Worm (Caenorhabditis elegans) whole organism, L4 larva: ENCODE data around the gene F09E5.8.

Experiments
- D1046.2 ChIP-seq: fragments of 200-800 bp; sonication (Bioruptor generic); IDR thresholded peaks from 2 replicates; pipeline ENCODE4 v1.3.6; 2022; ENCODE audit warnings: missing genetic modification characterization, missing compliant biosample characterization
- Y105C5A.15 ChIP-seq: fragments of 200-800 bp; sonication (Bioruptor generic); IDR thresholded peaks from 2 replicates; pipeline ENCODE4 v1.3.6; 2022; ENCODE audit warnings: missing genetic modification characterization, missing compliant biosample characterization
- ZK337.2 ChIP-seq: fragments of 200-800 bp; sonication (Bioruptor generic); IDR thresholded peaks from 2 replicates; pipeline ENCODE4 v1.3.6; 2022; ENCODE audit warnings: missing genetic modification reagents, missing genetic modification characterization, missing compliant biosample characterization
- ZK546.5 ChIP-seq, 2 experiments: sonication (generic microtip); optimal IDR thresholded peaks; 2 replicates each; lab custom pipeline; 2017; ENCODE audit warnings: missing biosample characterization in 2 of 2, missing genetic modification characterization in 2 of 2
- aha-1 ChIP-seq: fragments of 150-350 bp; peaks from one replicate; lab custom pipeline; 2014; ENCODE audit warnings: missing biosample characterization, missing genetic modification characterization
- aly-2 ChIP-seq: sonication (generic microtip); optimal IDR thresholded peaks from 2 replicates; lab custom pipeline; 2018; ENCODE audit warnings: missing biosample characterization, missing genetic modification characterization
- ama-1 ChIP-seq: fragments of 150-350 bp; optimal IDR thresholded peaks from 2 replicates; lab custom pipeline; 2014; ENCODE audit warnings: inconsistent platforms, mixed read lengths
- arid-1 ChIP-seq: fragments of 200-800 bp; sonication (Bioruptor generic); conservative IDR thresholded peaks from 2 replicates; pipeline ENCODE4 v1.3.6; 2022; ENCODE audit warnings: missing genetic modification reagents, missing genetic modification characterization, missing compliant biosample characterization
- ceh-28 ChIP-seq: fragments of 150-350 bp; optimal IDR thresholded peaks from 2 replicates; lab custom pipeline; 2014; ENCODE audit warnings: missing biosample characterization, missing genetic modification reagents, missing genetic modification characterization
- daf-12 ChIP-seq: fragments of 150-350 bp; optimal IDR thresholded peaks from 2 replicates; lab custom pipeline; 2014; ENCODE audit warnings: missing biosample characterization, missing genetic modification reagents, missing genetic modification characterization
- hif-1 ChIP-seq, 2 experiments: sonication (generic microtip); optimal IDR thresholded peaks; 2 replicates each; lab custom pipeline; 2016 to 2017; ENCODE audit warnings: missing compliant biosample characterization in 2 of 2, missing genetic modification characterization in 2 of 2, missing genetic modification reagents in 2 of 2, missing genotype in 2 of 2, mild to moderate bottlenecking in 1 of 2
- hmg-1.1 ChIP-seq: fragments of 200-800 bp; sonication (Bioruptor generic); IDR thresholded peaks from 2 replicates; pipeline ENCODE4 v1.3.6; 2022; ENCODE audit warnings: missing genetic modification reagents, missing genetic modification characterization, missing compliant biosample characterization
- lin-29 ChIP-seq: fragments of 200-800 bp; sonication (Bioruptor generic); IDR thresholded peaks from 2 replicates; pipeline ENCODE4 v1.3.6; 2022; ENCODE audit warnings: missing genetic modification reagents, missing genetic modification characterization, missing compliant biosample characterization
- lin-38 ChIP-seq: fragments of 200-800 bp; sonication (Bioruptor generic); IDR thresholded peaks from 2 replicates; pipeline ENCODE4 v1.3.6; 2022; ENCODE audit warnings: missing genetic modification reagents, missing genetic modification characterization, missing compliant biosample characterization
- lin-39 ChIP-seq: fragments of 150-350 bp; optimal IDR thresholded peaks from 2 replicates; lab custom pipeline; 2014; ENCODE audit warnings: missing biosample characterization, missing genetic modification reagents, missing genetic modification characterization
- lir-3 ChIP-seq: sonication (generic microtip); optimal IDR thresholded peaks from 2 replicates; lab custom pipeline; 2016; ENCODE audit warnings: mild to moderate bottlenecking, missing genetic modification characterization, missing compliant biosample characterization
- madf-5 ChIP-seq, 2 experiments: fragments of 200-800 bp; sonication (Bioruptor generic); IDR thresholded peaks; 2 replicates each; pipeline ENCODE4 v1.3.6; 2022; ENCODE audit warnings: missing compliant biosample characterization in 2 of 2, missing genetic modification characterization in 2 of 2
- mep-1 ChIP-seq: fragments of 150-350 bp; sonication (generic microtip); optimal IDR thresholded peaks from 3 replicates; lab custom pipeline; 2014; ENCODE audit warnings: missing biosample characterization, missing genetic modification characterization
- mes-2 ChIP-seq: sonication (generic microtip); optimal IDR thresholded peaks from 2 replicates; lab custom pipeline; 2016; ENCODE audit warnings: missing genotype, mild to moderate bottlenecking, missing genetic modification characterization, missing compliant biosample characterization; ENCODE audit not compliant: poor library complexity, severe bottlenecking
- mxl-3 ChIP-seq: fragments of 200-800 bp; sonication (Bioruptor generic); optimal IDR thresholded peaks from 2 replicates; lab custom pipeline; 2018; ENCODE audit warnings: mild to moderate bottlenecking, missing genetic modification characterization, missing compliant biosample characterization
- nhr-237 ChIP-seq: sonication (generic microtip); optimal IDR thresholded peaks from 2 replicates; lab custom pipeline; 2017; ENCODE audit warnings: missing biosample characterization, missing genetic modification characterization
- nhr-42 ChIP-seq: fragments of 200-800 bp; sonication (Bioruptor generic); IDR thresholded peaks from 2 replicates; pipeline ENCODE4 v1.3.6; 2022; ENCODE audit warnings: missing genetic modification characterization, missing compliant biosample characterization
- nhr-77 ChIP-seq: fragments of 150-350 bp; optimal IDR thresholded peaks from 2 replicates; lab custom pipeline; 2014; ENCODE audit warnings: missing biosample characterization, missing genetic modification characterization
- pqm-1 ChIP-seq: sonication (generic microtip); optimal IDR thresholded peaks from 2 replicates; lab custom pipeline; 2017; ENCODE audit warnings: missing biosample characterization, missing genetic modification characterization
- snpc-4 ChIP-seq: fragments of 150-350 bp; optimal IDR thresholded peaks from 2 replicates; lab custom pipeline; 2014; ENCODE audit warnings: missing biosample characterization, missing genetic modification characterization
- spr-1 ChIP-seq: sonication (generic microtip); optimal IDR thresholded peaks from 2 replicates; lab custom pipeline; 2016; ENCODE audit warnings: mild to moderate bottlenecking, missing genetic modification characterization, missing compliant biosample characterization
- spr-3 ChIP-seq: fragments of 200-800 bp; sonication (Bioruptor generic); optimal IDR thresholded peaks from 2 replicates; lab custom pipeline; 2018; ENCODE audit warnings: mild to moderate bottlenecking, missing genetic modification characterization, missing compliant biosample characterization
- unc-62 ChIP-seq, 3 experiments: fragments of 150-350 bp in 1 of 3; sonication (generic microtip); optimal IDR thresholded peaks in 2 of 3; peaks in 1 of 3; 1 replicate in 1 of 3; 2 replicates in 2 of 3; lab custom pipeline; 2014 to 2017; ENCODE audit warnings: missing biosample characterization in 3 of 3, missing genetic modification characterization in 3 of 3, missing genetic modification reagents in 3 of 3, missing genotype in 1 of 3
- vab-7 ChIP-seq: fragments of 200-800 bp; sonication (Bioruptor generic); IDR thresholded peaks from 2 replicates; pipeline ENCODE4 v1.3.6; 2022; ENCODE audit warnings: missing genetic modification reagents, missing genetic modification characterization, missing compliant biosample characterization
- zip-2 ChIP-seq: fragments of 150-350 bp; optimal IDR thresholded peaks from 2 replicates; lab custom pipeline; 2014; ENCODE audit warnings: missing biosample characterization, missing genetic modification characterization

Gene F09E5.8

ce11 chrII:5358137-5358745 lies 7.8 kb downstream of the F09E5.8 start, which contains the start of the genes F09E5.11 and bmy-1 (continued):
- TF ChIP-seq vab-7 (GFP tag; lab: Robert Waterston, UW) (peak; percentile 82), lin-29 (GFP tag; lab: Robert Waterston, UW) (no peak), nhr-237 (tag; lab: Kevin White, UChicago) (no peak), lin-38 (GFP tag; lab: Robert Waterston, UW) (peak; percentile 78)

ce11 chrII:5359252-5359651 lies 8.8 kb downstream of the F09E5.8 start, which contains the start of gene sec-6:
sec-6 (plus strand) TSS chrII:5359552.
- no peak for TF ChIP-seq daf-12 (tag; lab: Kevin White, UChicago)
- TF ChIP-seq ZK337.2 (GFP tag; lab: Robert Waterston, UW), result no peak
- no peak for TF ChIP-seq ZK546.5 (tag; optimal IDR thresholded peaks at IDR 0.05; lab: Kevin White, UChicago)
- no peak for TF ChIP-seq lin-39 (tag; lab: Kevin White, UChicago)
- TF ChIP-seq D1046.2 (GFP tag; lab: Robert Waterston, UW), result no peak
- no peak for TF ChIP-seq vab-7 (GFP tag; lab: Robert Waterston, UW)
- no peak for TF ChIP-seq arid-1 (GFP tag; lab: Robert Waterston, UW)
- no peak for TF ChIP-seq madf-5 (GFP tag; IDR thresholded peaks at IDR 0.05; lab: Robert Waterston, UW)
- no peak for TF ChIP-seq lir-3 (tag; lab: Kevin White, UChicago)
- no peak for TF ChIP-seq hif-1 (tag; optimal IDR thresholded peaks at IDR 0.05; lab: Kevin White, UChicago)
- TF ChIP-seq ceh-28 (tag; lab: Kevin White, UChicago), result no peak
- TF ChIP-seq mes-2, result no peak
- no peak for TF ChIP-seq nhr-42
- no peak for TF ChIP-seq hmg-1.1 (GFP tag; lab: Robert Waterston, UW)
- no peak for TF ChIP-seq nhr-77 (tag; lab: Kevin White, UChicago)
- no peak for TF ChIP-seq spr-3 (GFP tag; lab: Kevin White, UChicago)
- no peak for TF ChIP-seq aly-2 (tag; lab: Kevin White, UChicago)
- no peak for TF ChIP-seq mxl-3
- TF ChIP-seq mep-1 (tag; lab: Kevin White, UChicago), result no peak
- no peak for TF ChIP-seq zip-2 (tag; lab: Kevin White, UChicago)

ce11 chrII:5364516-5364915 lies 14.0 kb downstream of the F09E5.8 start:
- TF ChIP-seq unc-62 (GFP tag; optimal IDR thresholded peaks at IDR 0.05 in 1 of 2; lab: Kevin White, UChicago) (peak in 1 of 2 experiments; percentile 90), unc-62 (tag; optimal IDR thresholded peaks at IDR 0.05; lab: Kevin White, UChicago) (no peak), ama-1 (no peak), aha-1 (tag; lab: Kevin White, UChicago) (peak; percentile 22)

ce11 chrII:5365645-5366044 lies 15.2 kb downstream of the F09E5.8 start, which contains the start of gene F09E5.16:
F09E5.16 (minus strand) TSS chrII:5365745.
- TF ChIP-seq spr-1 (tag; lab: Kevin White, UChicago) (no peak), Y105C5A.15 (no peak)

ce11 chrII:5370641-5371040 lies 20.2 kb downstream of the F09E5.8 start, which contains the start of gene F09E5.12:
F09E5.12 (minus strand) TSS chrII:5370741.
- no peak for TF ChIP-seq pqm-1 (tag; lab: Kevin White, UChicago)
- no peak for TF ChIP-seq snpc-4 (tag; lab: Kevin White, UChicago)
- TF ChIP-seq aha-1 (tag; lab: Kevin White, UChicago), result peak; percentile 3
- TF ChIP-seq, all 104 proteins: peak for 1
